Fruit fly (Drosophila melanogaster): ENCODE results near the gene Wnt10.
A peak's percentile ranks its signal among the peaks of the same experiment; 100 is the strongest.

Gene Wnt10

DNA sequence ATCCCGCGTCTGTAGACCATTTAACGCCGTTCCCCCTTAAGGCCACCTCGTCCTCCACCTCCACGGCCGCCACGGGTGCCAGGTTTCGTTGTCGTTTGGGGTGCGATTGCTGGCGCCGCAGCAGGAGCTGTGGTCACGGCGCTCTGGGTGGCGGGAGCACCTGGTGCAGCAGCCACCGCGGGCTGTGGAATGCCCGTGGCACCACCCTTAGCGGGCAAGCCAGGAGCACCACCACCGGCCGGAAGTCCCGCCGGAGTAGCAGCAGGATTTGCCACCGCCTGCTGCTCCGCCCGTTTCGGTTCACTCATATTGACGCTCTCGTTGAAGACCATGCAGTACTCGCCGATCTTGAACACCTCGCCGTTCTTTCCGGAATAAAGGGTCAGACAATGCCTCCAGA, 45.8 kb downstream of the Wnt10 start (continued):
- TF ChIP-seq CG6791 (GFP tag; IDR thresholded peaks at IDR 0.05; ENCODE audit: partially characterized antibody) = 0 out of 3 replicates have a peak, but pooled peaks have one; percentile 38
- TF ChIP-seq CG11695 (GFP tag; IDR thresholded peaks at IDR 0.05) = no peak
- TF ChIP-seq ara (GFP tag; IDR thresholded peaks at IDR 0.05) = 0 out of 2 replicates have a peak, but pooled peaks have one; percentile 29
- TF ChIP-seq stc (GFP tag; IDR thresholded peaks at IDR 0.05) = 0 out of 2 replicates have a peak, but pooled peaks have one; percentile 26
- peak; percentile 18; the same call in 1 of the 3 replicates for TF ChIP-seq Dbx (GFP tag; IDR thresholded peaks at IDR 0.05)
- peak; percentile 16 for TF ChIP-seq CG1832 (GFP tag; optimal IDR thresholded peaks at IDR 0.05)
- TF ChIP-seq CG11504 (tag; optimal IDR thresholded peaks at IDR 0.05) = no peak
- peak; percentile 12; the same call in 1 of the 2 replicates for TF ChIP-seq cas (GFP tag; IDR thresholded peaks at IDR 0.05)
- TF ChIP-seq knrl (GFP tag; IDR thresholded peaks at IDR 0.05; ENCODE audit: partially characterized antibody) = 0 out of 3 replicates have a peak, but pooled peaks have one; percentile 18
- TF ChIP-seq chm (GFP tag; IDR thresholded peaks at IDR 0.05) = peak; percentile 58; the same call in 1 of the 2 replicates
- no peak for TF ChIP-seq CG15601 (tag; optimal IDR thresholded peaks at IDR 0.05)

DNA sequence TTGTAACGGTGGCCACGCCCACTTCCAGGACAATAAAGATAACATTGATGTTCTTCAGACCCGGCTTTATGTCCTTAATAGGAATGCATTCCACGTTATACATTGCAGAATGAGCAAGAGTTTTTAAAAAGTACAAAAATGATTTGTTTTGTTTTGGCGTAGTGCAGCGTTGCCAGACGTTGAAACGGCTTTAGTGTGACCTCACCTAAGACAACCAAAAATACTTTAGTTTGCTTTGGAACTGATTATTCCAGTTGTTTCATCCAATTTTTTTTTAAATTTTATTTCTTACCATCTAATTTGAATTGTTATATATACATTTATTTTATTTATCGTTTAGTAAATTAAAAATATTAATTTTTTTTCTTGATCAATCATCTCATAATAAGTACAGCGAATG, 46.4 kb downstream of the Wnt10 start, which contains the start of gene CG5181:
Gene CG5181 (minus strand): TSS at position 208 of the 400 bp plus-strand sequence.
- TF ChIP-seq Camta (GFP tag; optimal IDR thresholded peaks at IDR 0.05) (no peak), Neu2 (GFP tag; optimal IDR thresholded peaks at IDR 0.05; ENCODE audit: borderline replicate concordance) (no peak), CG9437 (GFP tag; optimal IDR thresholded peaks at IDR 0.05) (no peak), Chrac-16 (GFP tag; optimal IDR thresholded peaks at IDR 0.05) (no peak), gfzf (GFP tag; optimal IDR thresholded peaks at IDR 0.05) (peak; percentile 63), Side (GFP tag; optimal IDR thresholded peaks at IDR 0.05) (no peak), BEAF-32 (GFP tag; optimal IDR thresholded peaks at IDR 0.05) (peak; percentile 10), yki (optimal IDR thresholded peaks at IDR 0.05) (no peak), Mad (GFP tag; optimal IDR thresholded peaks at IDR 0.05) (no peak), cas (GFP tag; IDR thresholded peaks at IDR 0.05) (no peak), CG30020 (tag; optimal IDR thresholded peaks at IDR 0.05) (peak; percentile 37), tna (GFP tag; IDR thresholded peaks at IDR 0.05; ENCODE audit: partially characterized antibody) (no peak), row (GFP tag; IDR thresholded peaks at IDR 0.05) (peak; percentile 69), CG15514 (GFP tag; optimal IDR thresholded peaks at IDR 0.05) (no peak), CG6272 (GFP tag; IDR thresholded peaks at IDR 0.05) (no peak), HmgD (GFP tag; optimal IDR thresholded peaks at IDR 0.05) (no peak), zen2 (GFP tag; IDR thresholded peaks at IDR 0.05; ENCODE audit: partially characterized antibody) (no peak), MESR4 (GFP tag; optimal IDR thresholded peaks at IDR 0.05) (peak; percentile 25), Dll (GFP tag; IDR thresholded peaks at IDR 0.05; ENCODE audit: partially characterized antibody) (no peak), eyg (GFP tag; optimal IDR thresholded peaks at IDR 0.05) (no peak), CG14441 (GFP tag; IDR thresholded peaks at IDR 0.05) (no peak), CTCF (GFP tag; optimal IDR thresholded peaks at IDR 0.05) (no peak), pfk (GFP tag; optimal IDR thresholded peaks at IDR 0.05) (peak; percentile 50), CG13287 (GFP tag; IDR thresholded peaks at IDR 0.05; ENCODE audit: partially characterized antibody) (peak; percentile 32; the same call in 1 of the 2 replicates), grn (GFP tag; optimal IDR thresholded peaks at IDR 0.05) (no peak), CG6689 (GFP tag; IDR thresholded peaks at IDR 0.05) (no peak), sc (optimal IDR thresholded peaks at IDR 0.05) (no peak), sc (GFP tag; optimal IDR thresholded peaks at IDR 0.05) (no peak), inv (GFP tag; IDR thresholded peaks at IDR 0.05; ENCODE audit: partially characterized antibody) (no peak), CG3726 (GFP tag; IDR thresholded peaks at IDR 0.05) (no peak), bab2 (GFP tag; optimal IDR thresholded peaks at IDR 0.05) (no peak), CG2712 (tag; optimal IDR thresholded peaks at IDR 0.05) (peak; percentile 1), CG14710 (tag; optimal IDR thresholded peaks at IDR 0.05) (peak; percentile 21), CG7357 (GFP tag; IDR thresholded peaks at IDR 0.05) (no peak), CG4424 (GFP tag; optimal IDR thresholded peaks at IDR 0.05) (no peak), MBD-R2 (GFP tag; IDR thresholded peaks at IDR 0.05) (peak; percentile 80), Dp (GFP tag; optimal IDR thresholded peaks at IDR 0.05) (peak; percentile 18), pzg (GFP tag; optimal IDR thresholded peaks at IDR 0.05) (peak; percentile 46), Max (GFP tag; optimal IDR thresholded peaks at IDR 0.05) (no peak), CG4617 (GFP tag; optimal IDR thresholded peaks at IDR 0.05; ENCODE audit: borderline replicate concordance) (peak; percentile 34)
